Worm (Caenorhabditis elegans): ENCODE measurements around the gene D1054.19.

ce11 chrV:10811763-10812162, 16.2 kb downstream of the D1054.19 start, which contains the start of gene C29A12.22:
- TF ChIP-seq pqm-1 (tag; optimal IDR thresholded peaks at IDR 0.05) (no peak), F13H6.1 (tag; optimal IDR thresholded peaks at IDR 0.05) (no peak), lin-11 (tag; optimal IDR thresholded peaks at IDR 0.05) (no peak), ceh-24 (tag; optimal IDR thresholded peaks at IDR 0.05) (no peak), dmd-4 (tag; optimal IDR thresholded peaks at IDR 0.05; ENCODE audit: borderline replicate concordance) (no peak), ceh-9 (tag; optimal IDR thresholded peaks at IDR 0.05) (no peak), ceh-34 (tag; optimal IDR thresholded peaks at IDR 0.05) (no peak), tbx-2 (tag; optimal IDR thresholded peaks at IDR 0.05) (no peak), C38D4.7 (GFP tag; optimal IDR thresholded peaks at IDR 0.05) (no peak)
